Fruit fly (Drosophila melanogaster) whole organism, embryonic: Measurements from ENCODE around the gene SerRS.

Experiments used
- Asciz ChIP-seq: fragments of 200-800 bp; sonication (Bioruptor generic); optimal IDR thresholded peaks from 2 replicates; lab custom pipeline; 2017; ENCODE audit warnings: missing biosample characterization, mild to moderate bottlenecking, missing genetic modification characterization, missing genetic modification reagents
- B-H2 ChIP-seq: fragments of 200-800 bp; sonication (Bioruptor generic); optimal IDR thresholded peaks from 2 replicates; lab custom pipeline; 2018; ENCODE audit warnings: missing biosample characterization, mild to moderate bottlenecking, missing genetic modification characterization
- Bdp1 ChIP-seq: fragments of 200-800 bp; sonication (Bioruptor generic); optimal IDR thresholded peaks from 3 replicates; lab custom pipeline; 2016; ENCODE audit warnings: missing biosample characterization, missing genetic modification characterization
- CG10979 ChIP-seq: fragments of 200-800 bp; sonication (Bioruptor generic); optimal IDR thresholded peaks from 2 replicates; lab custom pipeline; 2018; ENCODE audit warnings: missing biosample characterization, mild to moderate bottlenecking, missing genetic modification characterization, moderate library complexity
- CG11504 ChIP-seq: fragments of 200-800 bp; sonication (Bioruptor generic); optimal IDR thresholded peaks from 3 replicates; lab custom pipeline; 2019; ENCODE audit warnings: missing biosample characterization, mild to moderate bottlenecking, missing genetic modification characterization, moderate library complexity
- CG11560 ChIP-seq: fragments of 200-800 bp; sonication (Bioruptor generic); IDR thresholded peaks from 3 replicates; pipeline ENCODE4 v1.3.6; 2022; ENCODE audit warnings: missing biosample characterization, missing genetic modification characterization
- CG12744 ChIP-seq: fragments of 200-800 bp; sonication (Bioruptor generic); optimal IDR thresholded peaks from 2 replicates; lab custom pipeline; 2016; ENCODE audit warnings: missing biosample characterization, missing genetic modification characterization
- CG12769 ChIP-seq: fragments of 200-800 bp; sonication (Bioruptor generic); optimal IDR thresholded peaks from 2 replicates; lab custom pipeline; 2019; ENCODE audit warnings: missing biosample characterization, mild to moderate bottlenecking, missing genetic modification characterization, moderate library complexity
- CG13775 ChIP-seq: fragments of 200-800 bp; sonication (Bioruptor generic); optimal IDR thresholded peaks from 3 replicates; lab custom pipeline; 2017; ENCODE audit warnings: missing biosample characterization, mild to moderate bottlenecking, missing genetic modification characterization
- CG14860 ChIP-seq: fragments of 200-800 bp; sonication (Bioruptor generic); IDR thresholded peaks from 3 replicates; pipeline ENCODE4 v1.3.6; 2022; ENCODE audit warnings: missing biosample characterization, missing genetic modification characterization; ENCODE audit not compliant: partially characterized antibody
- CG15269 ChIP-seq: fragments of 200-800 bp; sonication (Bioruptor generic); optimal IDR thresholded peaks from 2 replicates; lab custom pipeline; 2018; ENCODE audit warnings: missing biosample characterization, mild to moderate bottlenecking, missing genetic modification characterization, moderate library complexity
- CG16813 ChIP-seq: fragments of 200-800 bp; sonication (Bioruptor generic); IDR thresholded peaks from 3 replicates; pipeline ENCODE4 v1.3.6; 2022; ENCODE audit warnings: missing biosample characterization, missing genetic modification characterization; ENCODE audit not compliant: partially characterized antibody
- CG16815 ChIP-seq: fragments of 200-800 bp; sonication (Bioruptor generic); optimal IDR thresholded peaks from 3 replicates; lab custom pipeline; 2017; ENCODE audit warnings: missing biosample characterization, mild to moderate bottlenecking, missing genetic modification characterization
- CG18262 ChIP-seq: fragments of 200-800 bp; optimal IDR thresholded peaks from 3 replicates; lab custom pipeline; 2019; ENCODE audit warnings: missing biosample characterization, mild to moderate bottlenecking, missing genetic modification characterization, moderate library complexity
- CG30403 ChIP-seq: fragments of 200-800 bp; sonication (Bioruptor generic); optimal IDR thresholded peaks from 3 replicates; lab custom pipeline; 2016; ENCODE audit warnings: missing biosample characterization, missing genetic modification characterization
- CG4707 ChIP-seq: fragments of 200-800 bp; sonication (Bioruptor generic); optimal IDR thresholded peaks from 2 replicates; lab custom pipeline; 2018; ENCODE audit warnings: missing biosample characterization, mild to moderate bottlenecking, missing genetic modification characterization, moderate library complexity
- CG5245 ChIP-seq: fragments of 200-800 bp; sonication (Bioruptor generic); optimal IDR thresholded peaks from 3 replicates; lab custom pipeline; 2016; ENCODE audit warnings: missing biosample characterization, missing genetic modification characterization
- CG6272 ChIP-seq: fragments of 200-800 bp; sonication (Bioruptor generic); IDR thresholded peaks from 2 replicates; pipeline ENCODE4 v1.3.6; 2022; ENCODE audit warnings: missing biosample characterization, missing genetic modification characterization
- CG6791 ChIP-seq: fragments of 200-800 bp; sonication (Bioruptor generic); IDR thresholded peaks from 3 replicates; pipeline ENCODE4 v1.3.6; 2022; ENCODE audit warnings: missing biosample characterization, missing genetic modification characterization; ENCODE audit not compliant: partially characterized antibody
- CG7963 ChIP-seq: fragments of 200-800 bp; sonication (Bioruptor generic); IDR thresholded peaks from 3 replicates; pipeline ENCODE4 v1.3.6; 2022; ENCODE audit warnings: missing biosample characterization, missing genetic modification characterization; ENCODE audit not compliant: partially characterized antibody
- D19A ChIP-seq: fragments of 200-800 bp; optimal IDR thresholded peaks from 3 replicates; lab custom pipeline; 2019; ENCODE audit warnings: missing biosample characterization, mild to moderate bottlenecking, missing genetic modification characterization, moderate library complexity
- D19B ChIP-seq: fragments of 200-800 bp; sonication (Bioruptor generic); optimal IDR thresholded peaks from 2 replicates; lab custom pipeline; 2017; ENCODE audit warnings: missing biosample characterization, mild to moderate bottlenecking, missing genetic modification characterization
- Dfd ChIP-seq, 2 experiments: fragments of >200 bp; optimal IDR thresholded peaks; 2 replicates each; lab custom pipeline; 2017; ENCODE audit warnings: missing biosample characterization in 2 of 2, missing genetic modification characterization in 2 of 2
- Dip2 ChIP-seq: fragments of 200-800 bp; sonication (Bioruptor generic); IDR thresholded peaks from 2 replicates; pipeline ENCODE4 v1.3.6; 2022; ENCODE audit warnings: missing biosample characterization, missing genetic modification characterization
- Doc3 ChIP-seq: fragments of 200-800 bp; sonication (Bioruptor generic); IDR thresholded peaks from 3 replicates; pipeline ENCODE4 v1.3.6; 2022; ENCODE audit warnings: missing biosample characterization, missing genetic modification characterization; ENCODE audit not compliant: partially characterized antibody
- Fer1 ChIP-seq: fragments of 200-800 bp; sonication (Bioruptor generic); optimal IDR thresholded peaks from 2 replicates; lab custom pipeline; 2017; ENCODE audit warnings: missing biosample characterization, mild to moderate bottlenecking, missing genetic modification characterization
- Hsf ChIP-seq: fragments of 200-800 bp; sonication (Bioruptor generic); optimal IDR thresholded peaks from 3 replicates; lab custom pipeline; 2016; ENCODE audit warnings: missing biosample characterization, missing genetic modification characterization
- MESR4 ChIP-seq: fragments of 200-800 bp; sonication (Bioruptor generic); optimal IDR thresholded peaks from 2 replicates; lab custom pipeline; 2018; ENCODE audit warnings: missing biosample characterization, mild to moderate bottlenecking, missing genetic modification characterization, moderate library complexity
- Neu2 ChIP-seq: fragments of 200-800 bp; sonication (Bioruptor generic); optimal IDR thresholded peaks from 3 replicates; lab custom pipeline; 2016; ENCODE audit warnings: missing biosample characterization, missing genetic modification characterization, borderline replicate concordance
- Nf-YC ChIP-seq: fragments of 200-800 bp; optimal IDR thresholded peaks from 3 replicates; lab custom pipeline; 2019; ENCODE audit warnings: missing biosample characterization, mild to moderate bottlenecking, missing genetic modification characterization, moderate library complexity
- NfI ChIP-seq: fragments of 200-800 bp; sonication (Bioruptor generic); optimal IDR thresholded peaks from 3 replicates; lab custom pipeline; 2018; ENCODE audit warnings: missing biosample characterization, mild to moderate bottlenecking, missing genetic modification characterization, moderate library complexity
- PHDP ChIP-seq: fragments of 200-800 bp; sonication (Bioruptor generic); optimal IDR thresholded peaks from 3 replicates; lab custom pipeline; 2018; ENCODE audit warnings: missing biosample characterization, mild to moderate bottlenecking, missing genetic modification characterization, moderate library complexity
- Pdp1 ChIP-seq, 2 experiments: fragments of 200-800 bp; sonication (Bioruptor generic); optimal IDR thresholded peaks; 3 replicates each; lab custom pipeline; 2016; ENCODE audit warnings: missing biosample characterization in 2 of 2, missing genetic modification characterization in 2 of 2, mild to moderate bottlenecking in 1 of 2, moderate library complexity in 1 of 2
- Ravus ChIP-seq: fragments of 200-800 bp; sonication (Bioruptor generic); IDR thresholded peaks from 2 replicates; pipeline ENCODE4 v1.3.6; 2022; ENCODE audit warnings: missing biosample characterization, missing genetic modification characterization
- Scr ChIP-seq: fragments of 200-800 bp; sonication (Bioruptor generic); IDR thresholded peaks from 2 replicates; pipeline ENCODE4 v1.3.6; 2022; ENCODE audit warnings: missing biosample characterization, missing genetic modification characterization; ENCODE audit not compliant: partially characterized antibody
- Sin3A ChIP-seq: fragments of >200 bp; optimal IDR thresholded peaks from 2 replicates; lab custom pipeline; 2018
- Taf1 ChIP-seq: fragments of 200-800 bp; sonication (Bioruptor generic); IDR thresholded peaks from 2 replicates; pipeline ENCODE4 v1.3.6; 2022; ENCODE audit warnings: missing biosample characterization, missing genetic modification characterization
- abd-A ChIP-seq: fragments of 200-800 bp; sonication (Bioruptor generic); optimal IDR thresholded peaks from 3 replicates; lab custom pipeline; 2019; ENCODE audit warnings: missing biosample characterization, mild to moderate bottlenecking, missing genetic modification characterization, moderate library complexity
- cad ChIP-seq: fragments of >200 bp; optimal IDR thresholded peaks from 2 replicates; lab custom pipeline; 2017; ENCODE audit warnings: missing biosample characterization, missing genetic modification characterization
- crol ChIP-seq: fragments of 200-800 bp; sonication (Bioruptor generic); IDR thresholded peaks from 2 replicates; pipeline ENCODE4 v1.3.6; 2022; ENCODE audit warnings: missing biosample characterization, missing genetic modification characterization
- crp ChIP-seq, 2 experiments: fragments of 200-800 bp; sonication (Bioruptor generic); optimal IDR thresholded peaks; 2 replicates in 1 of 2; 3 replicates in 1 of 2; lab custom pipeline; 2017; ENCODE audit warnings: missing biosample characterization in 2 of 2, missing genetic modification characterization in 2 of 2, mild to moderate bottlenecking in 1 of 2, moderate library complexity in 1 of 2
- disco-r ChIP-seq: fragments of 200-800 bp; sonication (Bioruptor generic); optimal IDR thresholded peaks from 2 replicates; lab custom pipeline; 2016; ENCODE audit warnings: missing biosample characterization, missing genetic modification characterization
- en ChIP-seq: fragments of 200-800 bp; sonication (Bioruptor generic); optimal IDR thresholded peaks from 2 replicates; lab custom pipeline; 2016; ENCODE audit warnings: missing biosample characterization, missing genetic modification characterization
- lov ChIP-seq, 2 experiments: fragments of 200-800 bp in 1 of 2; fragments of >200 bp in 1 of 2; sonication (Bioruptor generic) in 1 of 2; IDR thresholded peaks in 1 of 2; optimal IDR thresholded peaks in 1 of 2; 2 replicates in 1 of 2; 3 replicates in 1 of 2; pipeline versions ENCODE4 v1.3.6 to Lab custom; 2017 to 2022; ENCODE audit warnings: missing biosample characterization in 1 of 2, missing genetic modification characterization in 1 of 2
- nau ChIP-seq: fragments of 200-800 bp; sonication (Bioruptor generic); optimal IDR thresholded peaks from 3 replicates; lab custom pipeline; 2017; ENCODE audit warnings: missing biosample characterization, mild to moderate bottlenecking, missing genetic modification characterization, missing genetic modification reagents
- psq ChIP-seq: fragments of 200-800 bp; sonication (Bioruptor generic); optimal IDR thresholded peaks from 2 replicates; lab custom pipeline; 2017; ENCODE audit warnings: missing biosample characterization, missing genetic modification characterization
- sima ChIP-seq: fragments of 200-800 bp; sonication (Bioruptor generic); optimal IDR thresholded peaks from 2 replicates; lab custom pipeline; 2016; ENCODE audit warnings: missing biosample characterization, missing genetic modification characterization
- toy ChIP-seq: fragments of 200-800 bp; sonication (Bioruptor generic); IDR thresholded peaks from 2 replicates; pipeline ENCODE4 v1.3.6; 2022; ENCODE audit warnings: missing biosample characterization, missing genetic modification characterization
- twi ChIP-seq: fragments of 200-800 bp; optimal IDR thresholded peaks from 2 replicates; lab custom pipeline; 2019; ENCODE audit warnings: missing biosample characterization, mild to moderate bottlenecking, missing genetic modification characterization, moderate library complexity
- zen2 ChIP-seq: fragments of 200-800 bp; sonication (Bioruptor generic); IDR thresholded peaks from 3 replicates; pipeline ENCODE4 v1.3.6; 2022; ENCODE audit warnings: missing biosample characterization, missing genetic modification characterization; ENCODE audit not compliant: partially characterized antibody

Gene SerRS

DNA sequence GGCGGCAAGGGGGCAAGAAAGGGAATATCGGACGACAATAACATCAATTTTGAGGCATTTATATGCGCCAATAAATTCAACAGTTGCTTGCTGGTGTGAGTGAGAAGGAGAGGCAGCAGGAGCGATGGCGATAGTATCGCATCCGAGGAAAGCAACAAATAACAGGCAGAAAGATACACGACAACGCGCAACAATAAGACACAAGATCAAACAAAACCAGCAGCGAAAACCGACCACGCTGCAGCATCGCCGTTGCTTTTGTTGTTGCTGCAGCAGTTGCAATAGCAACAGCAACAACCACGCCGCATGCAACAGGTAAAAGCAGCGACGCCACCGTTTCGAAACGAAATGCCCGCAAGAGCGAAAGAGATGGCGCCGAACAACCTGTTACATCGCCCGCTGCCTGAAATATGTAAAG, 36.7 kb downstream of the SerRS start (continued):
- TF ChIP-seq Asciz (GFP tag; lab: Kevin White, UChicago) (no peak), nau (no peak), toy (GFP tag; lab: Robert Waterston, UW) (no peak), en (GFP tag; lab: Kevin White, UChicago) (no peak), CG16813 (GFP tag; lab: Robert Waterston, UW) (peak; percentile 31; the same call in 1 of the 3 replicates), CG6791 (GFP tag; lab: Robert Waterston, UW) (0 out of 3 replicates have a peak, but pooled peaks have one; percentile 4), Bdp1 (GFP tag; lab: Kevin White, UChicago) (no peak), PHDP (tag; lab: Kevin White, UChicago) (no peak), Dip2 (GFP tag; lab: Robert Waterston, UW) (no peak), CG5245 (GFP tag; lab: Kevin White, UChicago) (no peak), CG4707 (GFP tag; lab: Kevin White, UChicago) (no peak), CG14860 (no peak), Dfd (GFP tag; optimal IDR thresholded peaks at IDR 0.05; lab: Kevin White, UChicago) (no peak), CG11504 (tag; lab: Kevin White, UChicago) (no peak), CG18262 (tag; lab: Kevin White, UChicago) (no peak), CG15269 (tag; lab: Kevin White, UChicago) (no peak), Pdp1 (GFP tag; optimal IDR thresholded peaks at IDR 0.05; lab: Kevin White, UChicago) (peak in 1 of 2 experiments; percentile 37), D19A (tag; lab: Kevin White, UChicago) (no peak), sima (GFP tag; lab: Kevin White, UChicago) (no peak), Ravus (GFP tag; lab: Robert Waterston, UW) (no peak), crp (GFP tag; optimal IDR thresholded peaks at IDR 0.05; lab: Kevin White, UChicago) (no peak), Taf1 (GFP tag; lab: Robert Waterston, UW) (no peak), Nf-YC (tag; lab: Kevin White, UChicago) (no peak), Fer1 (GFP tag; lab: Kevin White, UChicago) (no peak), Neu2 (GFP tag; lab: Kevin White, UChicago) (no peak), MESR4 (GFP tag; lab: Kevin White, UChicago) (no peak), CG10979 (no peak), abd-A (tag; lab: Kevin White, UChicago) (no peak), NfI (GFP tag; lab: Kevin White, UChicago) (no peak), B-H2 (GFP tag; lab: Kevin White, UChicago) (no peak), CG30403 (GFP tag; lab: Kevin White, UChicago) (no peak), D19B (GFP tag; lab: Kevin White, UChicago) (no peak), CG6272 (GFP tag; lab: Robert Waterston, UW) (no peak), CG11560 (tag; lab: Robert Waterston, UW) (no peak), Sin3A (lab: Kevin White, UChicago) (no peak), disco-r (GFP tag; lab: Kevin White, UChicago) (no peak), CG7963 (no peak), psq (no peak), Scr (GFP tag; lab: Robert Waterston, UW) (peak; percentile 57), crol (GFP tag; lab: Robert Waterston, UW) (0 out of 2 replicates have a peak, but pooled peaks have one; percentile 29), cad (GFP tag; lab: Kevin White, UChicago) (peak; percentile 83), twi (no peak), lov (optimal IDR thresholded peaks at IDR 0.05; lab: Kevin White, UChicago) (no peak), lov (GFP tag; IDR thresholded peaks at IDR 0.05; lab: Robert Waterston, UW) (no peak), CG16815 (no peak), Hsf (GFP tag; lab: Kevin White, UChicago) (no peak), Doc3 (peak; percentile 49; the same call in 2 of the 3 replicates), zen2 (GFP tag; lab: Robert Waterston, UW) (no peak), CG13775 (GFP tag; lab: Kevin White, UChicago) (no peak), CG12744 (GFP tag; lab: Kevin White, UChicago) (no peak), CG12769 (tag; lab: Kevin White, UChicago) (no peak)
